Fruit fly (Drosophila melanogaster) whole organism, wandering third instar larva: ENCODE data around the gene CG43880.
A peak's percentile ranks its signal among the peaks of the same experiment; 100 is the strongest.

Source experiments
- Abd-B ChIP-seq: fragments of >200 bp; optimal IDR thresholded peaks from 2 replicates; lab custom pipeline; 2017; ENCODE audit warnings: missing biosample characterization, missing genetic modification characterization
- CG32264 ChIP-seq: fragments of 200-800 bp; sonication (Bioruptor generic); optimal IDR thresholded peaks from 2 replicates; lab custom pipeline; 2016; ENCODE audit warnings: missing biosample characterization, missing genetic modification characterization
- CG9705 ChIP-seq: fragments of 200-800 bp; sonication (Bioruptor generic); optimal IDR thresholded peaks from 2 replicates; lab custom pipeline; 2018; ENCODE audit warnings: missing biosample characterization, mild to moderate bottlenecking, missing genetic modification characterization
- CrebA ChIP-seq: fragments of 200-800 bp; sonication (Bioruptor generic); optimal IDR thresholded peaks from 2 replicates; lab custom pipeline; 2016; ENCODE audit warnings: missing biosample characterization, mild to moderate bottlenecking, missing genetic modification characterization, borderline replicate concordance
- Dfd ChIP-seq: fragments of >200 bp; optimal IDR thresholded peaks from 2 replicates; lab custom pipeline; 2017; ENCODE audit warnings: missing biosample characterization, missing genetic modification characterization
- Dif ChIP-seq: fragments of 200-275, 200-300 bp; sonication (Bioruptor generic); optimal IDR thresholded peaks from 2 replicates; lab custom pipeline; 2018; ENCODE audit warnings: missing biosample characterization, missing genetic modification characterization; ENCODE audit not compliant: partially characterized antibody
- GATAd ChIP-seq: sonication (Bioruptor generic); optimal IDR thresholded peaks from 2 replicates; lab custom pipeline; 2016; ENCODE audit warnings: missing biosample characterization, missing genetic modification characterization
- HLH106 ChIP-seq: fragments of 200-800 bp; optimal IDR thresholded peaks from 3 replicates; lab custom pipeline; 2019; ENCODE audit warnings: missing biosample characterization, mild to moderate bottlenecking, missing genetic modification characterization, moderate library complexity
- Hnf4 ChIP-seq: fragments of 200-800 bp; sonication (Bioruptor generic); optimal IDR thresholded peaks from 2 replicates; lab custom pipeline; 2016; ENCODE audit warnings: missing biosample characterization, mild to moderate bottlenecking, missing genetic modification characterization
- Hr78 ChIP-seq: fragments of >200 bp; optimal IDR thresholded peaks from 2 replicates; lab custom pipeline; 2017; ENCODE audit warnings: missing biosample characterization, missing genetic modification characterization
- Hr83 ChIP-seq: fragments of 200-300 bp; sonication (Bioruptor generic); optimal IDR thresholded peaks from 2 replicates; lab custom pipeline; 2016; ENCODE audit warnings: missing biosample characterization, mild to moderate bottlenecking, missing genetic modification characterization, moderate library complexity; ENCODE audit not compliant: poor library complexity, severe bottlenecking
- Jra ChIP-seq: sonication (Bioruptor generic); optimal IDR thresholded peaks from 2 replicates; lab custom pipeline; 2016; ENCODE audit warnings: missing biosample characterization, missing genetic modification characterization
- Mio ChIP-seq: sonication (Bioruptor generic); optimal IDR thresholded peaks from 2 replicates; lab custom pipeline; 2016; ENCODE audit warnings: missing biosample characterization, missing genetic modification characterization
- Myc ChIP-seq: fragments of >200 bp; optimal IDR thresholded peaks from 2 replicates; lab custom pipeline; 2017
- N ChIP-seq: fragments of >200 bp; optimal IDR thresholded peaks from 2 replicates; lab custom pipeline; 2018; ENCODE audit warnings: missing biosample characterization, missing external identifiers, missing genetic modification characterization
- OdsH ChIP-seq: fragments of 200-800 bp; sonication (Bioruptor generic); optimal IDR thresholded peaks from 2 replicates; lab custom pipeline; 2016; ENCODE audit warnings: missing biosample characterization, mild to moderate bottlenecking, missing genetic modification characterization
- Rel ChIP-seq, 2 experiments: fragments of 200-800 bp; sonication (Bioruptor generic) in 1 of 2; optimal IDR thresholded peaks; 2 replicates in 1 of 2; 3 replicates in 1 of 2; lab custom pipeline; 2016 to 2019; ENCODE audit warnings: mild to moderate bottlenecking in 2 of 2, missing biosample characterization in 2 of 2, missing genetic modification characterization in 2 of 2, moderate library complexity in 1 of 2
- Sp1 ChIP-seq: fragments of 200-800 bp; sonication (Bioruptor generic); optimal IDR thresholded peaks from 3 replicates; lab custom pipeline; 2019; ENCODE audit warnings: missing biosample characterization, mild to moderate bottlenecking, missing genetic modification characterization, moderate library complexity
- Vsx2 ChIP-seq: fragments of 200-300, 225-300 bp; sonication (Bioruptor generic); optimal IDR thresholded peaks from 2 replicates; lab custom pipeline; 2018; ENCODE audit warnings: missing biosample characterization, missing genetic modification characterization; ENCODE audit not compliant: partially characterized antibody
- br ChIP-seq: fragments of 200-800 bp; sonication (Bioruptor generic); optimal IDR thresholded peaks from 2 replicates; lab custom pipeline; 2016; ENCODE audit warnings: missing biosample characterization, missing genetic modification characterization
- brk ChIP-seq: fragments of 200-800 bp; sonication (Bioruptor generic); optimal IDR thresholded peaks from 2 replicates; lab custom pipeline; 2016; ENCODE audit warnings: missing biosample characterization, mild to moderate bottlenecking, missing genetic modification characterization
- dl ChIP-seq, 2 experiments: fragments of 175-275, 200-275 bp in 1 of 2; fragments of 200-275 bp in 1 of 2; sonication (Bioruptor generic); optimal IDR thresholded peaks; lab custom pipeline; 2018; ENCODE audit warnings: mild to moderate bottlenecking in 2 of 2, missing biosample characterization in 2 of 2, missing genetic modification characterization in 2 of 2, moderate library complexity in 2 of 2; ENCODE audit not compliant: partially characterized antibody in 2 of 2, insufficient read depth in 1 of 2
- dmrt93B ChIP-seq: fragments of 200-800 bp; sonication (Bioruptor generic); optimal IDR thresholded peaks from 2 replicates; lab custom pipeline; 2018; ENCODE audit warnings: missing biosample characterization, mild to moderate bottlenecking, missing genetic modification characterization
- dsf ChIP-seq: sonication (Bioruptor generic); optimal IDR thresholded peaks from 2 replicates; lab custom pipeline; 2016; ENCODE audit warnings: missing biosample characterization, missing genetic modification characterization, borderline replicate concordance
- ey ChIP-seq: fragments of 200-800 bp; sonication (Bioruptor generic); optimal IDR thresholded peaks from 2 replicates; lab custom pipeline; 2016; ENCODE audit warnings: missing biosample characterization, missing genetic modification characterization
- foxo ChIP-seq, 2 experiments: fragments of 200-800 bp; sonication (Bioruptor generic); optimal IDR thresholded peaks; 2 replicates in 1 of 2; 3 replicates in 1 of 2; lab custom pipeline; 2016 to 2017; ENCODE audit warnings: missing biosample characterization in 2 of 2, missing genetic modification characterization in 2 of 2
- fru ChIP-seq: fragments of 200-800 bp; sonication (Bioruptor generic); optimal IDR thresholded peaks from 3 replicates; lab custom pipeline; 2016; ENCODE audit warnings: missing biosample characterization, mild to moderate bottlenecking, missing genetic modification characterization
- h ChIP-seq: fragments of 200-800 bp; sonication (Bioruptor generic); optimal IDR thresholded peaks from 3 replicates; lab custom pipeline; 2016; ENCODE audit warnings: missing biosample characterization, mild to moderate bottlenecking, missing genetic modification characterization
- jim ChIP-seq: fragments of 175-275, 200-325 bp; sonication (Bioruptor generic); optimal IDR thresholded peaks from 2 replicates; lab custom pipeline; 2016; ENCODE audit warnings: missing biosample characterization, mild to moderate bottlenecking, missing genetic modification characterization
- lola ChIP-seq: fragments of >200 bp; optimal IDR thresholded peaks from 2 replicates; lab custom pipeline; 2017; ENCODE audit warnings: missing biosample characterization, missing genetic modification characterization
- pan ChIP-seq: fragments of >200 bp; optimal IDR thresholded peaks from 2 replicates; lab custom pipeline; 2017
- psq ChIP-seq: fragments of 200-800 bp; sonication (Bioruptor generic); optimal IDR thresholded peaks from 3 replicates; lab custom pipeline; 2017; ENCODE audit warnings: missing biosample characterization, mild to moderate bottlenecking, missing genetic modification characterization, moderate library complexity
- rgr ChIP-seq: fragments of 200-800 bp; sonication (Bioruptor generic); optimal IDR thresholded peaks from 3 replicates; lab custom pipeline; 2016; ENCODE audit warnings: missing biosample characterization, mild to moderate bottlenecking, missing genetic modification characterization
- sage ChIP-seq: fragments of 200-800 bp; sonication (Bioruptor generic); optimal IDR thresholded peaks from 2 replicates; lab custom pipeline; 2016; ENCODE audit warnings: missing biosample characterization, mild to moderate bottlenecking, missing genetic modification characterization
- sv ChIP-seq: fragments of 200-800 bp; sonication (Bioruptor generic); optimal IDR thresholded peaks from 3 replicates; lab custom pipeline; 2016; ENCODE audit warnings: missing biosample characterization, missing genetic modification characterization
- tai ChIP-seq: sonication (Bioruptor generic); optimal IDR thresholded peaks from 2 replicates; lab custom pipeline; 2016; ENCODE audit warnings: missing biosample characterization, missing genetic modification characterization
- usp ChIP-seq: fragments of >200 bp; optimal IDR thresholded peaks from 2 replicates; lab custom pipeline; 2017; ENCODE audit warnings: missing biosample characterization, missing genetic modification characterization
- woc ChIP-seq: sonication (Bioruptor generic); optimal IDR thresholded peaks from 2 replicates; lab custom pipeline; 2016; ENCODE audit warnings: missing biosample characterization, mild to moderate bottlenecking, missing genetic modification characterization

CG43880 gene

dm6 chr3L:7978777-7979649, 32.9 kb upstream of the CG43880 start, which contains the start of gene nmo (continued):
- TF ChIP-seq sage (GFP tag; lab: Kevin White, UChicago) (no peak), dmrt93B (GFP tag; lab: Kevin White, UChicago) (no peak), Vsx2 (GFP tag; lab: Kevin White, UChicago) (no peak), rgr (peak; percentile 27), Abd-B (no peak), Dfd (GFP tag; lab: Kevin White, UChicago) (no peak), Hr78 (GFP tag; lab: Kevin White, UChicago) (no peak), br (GFP tag; lab: Kevin White, UChicago) (no peak), tai (GFP tag; lab: Kevin White, UChicago) (no peak), dl (GFP tag; optimal IDR thresholded peaks at IDR 0.05; lab: Kevin White, UChicago; ENCODE audit: insufficient read depth in 1 of 2, partially characterized antibody in 2 of 2) (no peak), Hr83 (GFP tag; lab: Kevin White, UChicago) (peak; percentile 92), OdsH (GFP tag; lab: Kevin White, UChicago) (peak; percentile 13), CG9705 (GFP tag; lab: Kevin White, UChicago) (peak; percentile 16), pan (lab: Kevin White, UChicago) (no peak), Mio (GFP tag; lab: Kevin White, UChicago) (no peak)
- TF ChIP-seq, all 38 proteins: peak for 10

dm6 chr3L:7978550-7978776, 32.3 kb upstream of the CG43880 start, which contains the start of gene Pop4:
Pop4 (minus strand) TSS chr3L:7978650.
- no peak for TF ChIP-seq dl (GFP tag; optimal IDR thresholded peaks at IDR 0.05; lab: Kevin White, UChicago; ENCODE audit: insufficient read depth in 1 of 2, partially characterized antibody in 2 of 2)
- no peak for TF ChIP-seq Hnf4 (GFP tag; lab: Kevin White, UChicago)
- TF ChIP-seq fru = no peak
- TF ChIP-seq Dfd (GFP tag; lab: Kevin White, UChicago) = no peak
- TF ChIP-seq HLH106 (tag; lab: Kevin White, UChicago) = no peak
- TF ChIP-seq sage (GFP tag; lab: Kevin White, UChicago) = peak; percentile 45
- TF ChIP-seq Vsx2 (GFP tag; lab: Kevin White, UChicago) = no peak
- no peak for TF ChIP-seq Jra (GFP tag; lab: Kevin White, UChicago)

- TF ChIP-seq tai (GFP tag; lab: Kevin White, UChicago) (no peak), pan (lab: Kevin White, UChicago) (no peak), sv (peak; percentile 75), Mio (GFP tag; lab: Kevin White, UChicago) (no peak), lola (GFP tag; lab: Kevin White, UChicago) (no peak), rgr (peak; percentile 81), Sp1 (GFP tag; lab: Kevin White, UChicago) (peak; percentile 81), Myc (lab: Kevin White, UChicago) (no peak), jim (no peak), foxo (GFP tag; optimal IDR thresholded peaks at IDR 0.05; lab: Kevin White, UChicago) (peak in 1 of 2 experiments; percentile 85), ey (peak; percentile 35), Hr83 (GFP tag; lab: Kevin White, UChicago) (peak; percentile 75), dsf (GFP tag; lab: Kevin White, UChicago) (peak; percentile 82), brk (GFP tag; lab: Kevin White, UChicago) (peak; percentile 85), fru (peak; percentile 77), br (GFP tag; lab: Kevin White, UChicago) (no peak), Hr78 (GFP tag; lab: Kevin White, UChicago) (no peak), CrebA (GFP tag; lab: Kevin White, UChicago) (no peak), N (GFP tag; lab: Kevin White, UChicago) (no peak), CG9705 (GFP tag; lab: Kevin White, UChicago) (peak; percentile 58), sage (GFP tag; lab: Kevin White, UChicago) (peak; percentile 70), CG32264 (peak; percentile 39), Hnf4 (GFP tag; lab: Kevin White, UChicago) (peak; percentile 77), Dif (GFP tag; lab: Kevin White, UChicago) (no peak), h (peak; percentile 7), Rel (GFP tag; optimal IDR thresholded peaks at IDR 0.05; lab: Kevin White, UChicago) (peak; percentile 1), Rel (tag; optimal IDR thresholded peaks at IDR 0.05; lab: Kevin White, UChicago) (peak; percentile 67), dmrt93B (GFP tag; lab: Kevin White, UChicago) (no peak), psq (GFP tag; lab: Kevin White, UChicago) (peak; percentile 84), Vsx2 (GFP tag; lab: Kevin White, UChicago) (no peak), HLH106 (tag; lab: Kevin White, UChicago) (peak; percentile 84), dl (GFP tag; optimal IDR thresholded peaks at IDR 0.05; lab: Kevin White, UChicago; ENCODE audit: insufficient read depth in 1 of 2, partially characterized antibody in 2 of 2) (no peak), usp (GFP tag; lab: Kevin White, UChicago) (no peak), Jra (GFP tag; lab: Kevin White, UChicago) (peak; percentile 73), woc (GFP tag; lab: Kevin White, UChicago) (peak; percentile 79), GATAd (GFP tag; lab: Kevin White, UChicago) (peak; percentile 4), Dfd (GFP tag; lab: Kevin White, UChicago) (no peak), OdsH (GFP tag; lab: Kevin White, UChicago) (peak; percentile 67), Abd-B (no peak)
- TF ChIP-seq, all 38 proteins: peak for 21
Observed at dm6 chr3L:7976081-7976483, 30.0 kb upstream of the CG43880 start, which contains the start of the genes HP4 and CG8209. HP4 (minus strand) TSS chr3L:7976154. CG8209 (plus strand) TSS chr3L:7976406.
